Fruit fly (Drosophila melanogaster) whole organism, embryonic: ENCODE results near the gene hll.

Experiments used
- Adf1 ChIP-seq: fragments of 200-800 bp; sonication (Bioruptor generic); IDR thresholded peaks from 2 replicates; pipeline ENCODE4 v1.3.6; 2022; ENCODE audit warnings: missing biosample characterization, missing genetic modification characterization
- Asciz ChIP-seq: fragments of 200-800 bp; sonication (Bioruptor generic); optimal IDR thresholded peaks from 2 replicates; lab custom pipeline; 2017; ENCODE audit warnings: missing biosample characterization, mild to moderate bottlenecking, missing genetic modification characterization, missing genetic modification reagents
- CG10366 ChIP-seq: fragments of 200-800 bp; sonication (Bioruptor generic); IDR thresholded peaks from 2 replicates; pipeline ENCODE4 v1.3.6; 2022; ENCODE audit warnings: missing biosample characterization, missing genetic modification characterization
- CG10462 ChIP-seq: fragments of 200-800 bp; sonication (Bioruptor generic); optimal IDR thresholded peaks from 2 replicates; lab custom pipeline; 2016; ENCODE audit warnings: missing biosample characterization, missing genetic modification characterization
- CG10565 ChIP-seq: fragments of 200-800 bp; sonication (Bioruptor generic); optimal IDR thresholded peaks from 3 replicates; lab custom pipeline; 2016; ENCODE audit warnings: missing biosample characterization, mild to moderate bottlenecking, missing genetic modification characterization
- CG11247 ChIP-seq: fragments of 200-800 bp; sonication (Bioruptor generic); IDR thresholded peaks from 2 replicates; pipeline ENCODE4 v1.3.6; 2022; ENCODE audit warnings: missing biosample characterization, missing genetic modification characterization
- CG12299 ChIP-seq: fragments of 200-800 bp; sonication (Bioruptor generic); optimal IDR thresholded peaks from 2 replicates; lab custom pipeline; 2018; ENCODE audit warnings: missing biosample characterization, mild to moderate bottlenecking, missing genetic modification characterization
- CG12391 ChIP-seq: fragments of 200-800 bp; sonication (Bioruptor generic); optimal IDR thresholded peaks from 3 replicates; lab custom pipeline; 2018; ENCODE audit warnings: missing biosample characterization, mild to moderate bottlenecking, missing genetic modification characterization, moderate library complexity
- CG12942 ChIP-seq: fragments of 200-800 bp; sonication (Bioruptor generic); optimal IDR thresholded peaks from 3 replicates; lab custom pipeline; 2016; ENCODE audit warnings: missing biosample characterization, missing genetic modification characterization
- CG1603 ChIP-seq: fragments of 200-800 bp; sonication (Bioruptor generic); optimal IDR thresholded peaks from 2 replicates; lab custom pipeline; 2019; ENCODE audit warnings: missing biosample characterization, mild to moderate bottlenecking, missing genetic modification characterization, moderate library complexity
- CG17359 ChIP-seq: fragments of 200-800 bp; sonication (Bioruptor generic); optimal IDR thresholded peaks from 3 replicates; lab custom pipeline; 2018; ENCODE audit warnings: missing biosample characterization, mild to moderate bottlenecking, missing genetic modification characterization, moderate library complexity
- CG17802 ChIP-seq: fragments of 200-800 bp; sonication (Bioruptor generic); optimal IDR thresholded peaks from 2 replicates; lab custom pipeline; 2018; ENCODE audit warnings: missing biosample characterization, mild to moderate bottlenecking, missing genetic modification characterization, moderate library complexity
- CG18262 ChIP-seq: fragments of 200-800 bp; optimal IDR thresholded peaks from 3 replicates; lab custom pipeline; 2019; ENCODE audit warnings: missing biosample characterization, mild to moderate bottlenecking, missing genetic modification characterization, moderate library complexity
- CG18764 ChIP-seq: fragments of 200-800 bp; sonication (Bioruptor generic); optimal IDR thresholded peaks from 3 replicates; lab custom pipeline; 2016; ENCODE audit warnings: missing biosample characterization, missing genetic modification characterization
- CG2202 ChIP-seq: fragments of 200-800 bp; sonication (Bioruptor generic); optimal IDR thresholded peaks from 2 replicates; lab custom pipeline; 2018; ENCODE audit warnings: missing biosample characterization, mild to moderate bottlenecking, missing genetic modification characterization
- CG30403 ChIP-seq: fragments of 200-800 bp; sonication (Bioruptor generic); optimal IDR thresholded peaks from 3 replicates; lab custom pipeline; 2016; ENCODE audit warnings: missing biosample characterization, missing genetic modification characterization
- CG34422 ChIP-seq: fragments of 200-800 bp; sonication (Bioruptor generic); IDR thresholded peaks from 3 replicates; pipeline ENCODE4 v1.3.6; 2022; ENCODE audit warnings: missing biosample characterization, missing genetic modification characterization
- CG4360 ChIP-seq: fragments of 200-800 bp; sonication (Bioruptor generic); IDR thresholded peaks from 2 replicates; pipeline ENCODE4 v1.3.6; 2022; ENCODE audit warnings: missing biosample characterization, missing genetic modification characterization
- CG4404 ChIP-seq: fragments of 200-800 bp; sonication (Bioruptor generic); IDR thresholded peaks from 2 replicates; pipeline ENCODE4 v1.3.6; 2022; ENCODE audit warnings: missing biosample characterization, missing genetic modification characterization
- CG4707 ChIP-seq: fragments of 200-800 bp; sonication (Bioruptor generic); optimal IDR thresholded peaks from 2 replicates; lab custom pipeline; 2018; ENCODE audit warnings: missing biosample characterization, mild to moderate bottlenecking, missing genetic modification characterization, moderate library complexity
- CG4730 ChIP-seq: fragments of 200-800 bp; sonication (Bioruptor generic); IDR thresholded peaks from 2 replicates; pipeline ENCODE4 v1.3.6; 2022; ENCODE audit warnings: missing biosample characterization, missing genetic modification characterization
- CG6791 ChIP-seq: fragments of 200-800 bp; sonication (Bioruptor generic); IDR thresholded peaks from 3 replicates; pipeline ENCODE4 v1.3.6; 2022; ENCODE audit warnings: missing biosample characterization, missing genetic modification characterization; ENCODE audit not compliant: partially characterized antibody
- CG8290 ChIP-seq, 3 experiments: fragments of 200-800 bp; sonication (Bioruptor generic); optimal IDR thresholded peaks; 2 replicates each; lab custom pipeline; 2016 to 2019; ENCODE audit warnings: missing biosample characterization in 3 of 3, missing genetic modification characterization in 3 of 3, mild to moderate bottlenecking in 2 of 3, moderate library complexity in 1 of 3
- D19A ChIP-seq: fragments of 200-800 bp; optimal IDR thresholded peaks from 3 replicates; lab custom pipeline; 2019; ENCODE audit warnings: missing biosample characterization, mild to moderate bottlenecking, missing genetic modification characterization, moderate library complexity
- D19B ChIP-seq: fragments of 200-800 bp; sonication (Bioruptor generic); optimal IDR thresholded peaks from 2 replicates; lab custom pipeline; 2017; ENCODE audit warnings: missing biosample characterization, mild to moderate bottlenecking, missing genetic modification characterization
- Gsc ChIP-seq: fragments of 200-800 bp; sonication (Bioruptor generic); IDR thresholded peaks from 2 replicates; pipeline ENCODE4 v1.3.6; 2022; ENCODE audit warnings: missing biosample characterization, missing genetic modification characterization
- HLHmδ ChIP-seq: fragments of 200-800 bp; sonication (Bioruptor generic); optimal IDR thresholded peaks from 2 replicates; lab custom pipeline; 2018; ENCODE audit warnings: missing biosample characterization, mild to moderate bottlenecking, missing genetic modification characterization, moderate library complexity
- Hr78 ChIP-seq, 2 experiments: fragments of 200-800 bp in 1 of 2; fragments of >200 bp in 1 of 2; sonication (Bioruptor generic) in 1 of 2; optimal IDR thresholded peaks; 2 replicates each; lab custom pipeline; 2017 to 2019; ENCODE audit warnings: missing biosample characterization in 2 of 2, missing genetic modification characterization in 2 of 2, mild to moderate bottlenecking in 1 of 2, moderate library complexity in 1 of 2
- Med ChIP-seq: fragments of 200-800 bp; sonication (Bioruptor generic); peaks from one replicate; lab custom pipeline; 2016; ENCODE audit warnings: missing biosample characterization, missing genetic modification characterization, mild to moderate bottlenecking, inconsistent platforms, moderate library complexity
- Nf-YA ChIP-seq: fragments of 200-800 bp; sonication (Bioruptor generic); IDR thresholded peaks from 2 replicates; pipeline ENCODE4 v1.3.6; 2022; ENCODE audit warnings: missing biosample characterization, missing genetic modification characterization
- Oaz ChIP-seq: fragments of 200-800 bp; sonication (Bioruptor generic); IDR thresholded peaks from 2 replicates; pipeline ENCODE4 v1.3.6; 2022; ENCODE audit warnings: missing biosample characterization, missing genetic modification characterization
- Ptx1 ChIP-seq: fragments of 200-800 bp; sonication (Bioruptor generic); IDR thresholded peaks from 2 replicates; pipeline ENCODE4 v1.3.6; 2022; ENCODE audit warnings: missing biosample characterization, missing genetic modification characterization
- Usf ChIP-seq: fragments of 200-800 bp; sonication (Bioruptor generic); optimal IDR thresholded peaks from 2 replicates; lab custom pipeline; 2017; ENCODE audit warnings: missing genotype, missing biosample characterization, missing genetic modification characterization
- ab ChIP-seq: fragments of 200-800 bp; sonication (Bioruptor generic); optimal IDR thresholded peaks from 2 replicates; lab custom pipeline; 2016; ENCODE audit warnings: missing biosample characterization, missing genetic modification characterization
- bsh ChIP-seq, 2 experiments: fragments of 200-800 bp; sonication (Bioruptor generic); optimal IDR thresholded peaks; 2 replicates each; lab custom pipeline; 2017 to 2018; ENCODE audit warnings: mild to moderate bottlenecking in 2 of 2, missing biosample characterization in 2 of 2, missing genetic modification characterization in 2 of 2, moderate library complexity in 1 of 2
- ci ChIP-seq: fragments of 200-800 bp; sonication (Bioruptor generic); IDR thresholded peaks from 3 replicates; pipeline ENCODE4 v1.3.6; 2022; ENCODE audit warnings: missing biosample characterization, missing genetic modification characterization
- ewg ChIP-seq: fragments of 200-800 bp; sonication (Bioruptor generic); optimal IDR thresholded peaks from 3 replicates; lab custom pipeline; 2017; ENCODE audit warnings: mild to moderate bottlenecking, missing biosample characterization, missing genetic modification reagents, missing genetic modification characterization
- grau ChIP-seq: fragments of 200-800 bp; optimal IDR thresholded peaks from 3 replicates; lab custom pipeline; 2019; ENCODE audit warnings: missing biosample characterization, mild to moderate bottlenecking, missing genetic modification characterization, moderate library complexity
- gsb ChIP-seq: fragments of 200-800 bp; sonication (Bioruptor generic); IDR thresholded peaks from 2 replicates; pipeline ENCODE4 v1.3.6; 2022; ENCODE audit warnings: missing biosample characterization, missing genetic modification characterization
- kah ChIP-seq: fragments of 200-800 bp; sonication (Bioruptor generic); optimal IDR thresholded peaks from 2 replicates; lab custom pipeline; 2018; ENCODE audit warnings: missing biosample characterization, mild to moderate bottlenecking, missing genetic modification characterization
- lbe ChIP-seq: fragments of 200-800 bp; sonication (Bioruptor generic); optimal IDR thresholded peaks from 2 replicates; lab custom pipeline; 2016; ENCODE audit warnings: missing biosample characterization, mild to moderate bottlenecking, missing genetic modification characterization
- phol ChIP-seq: fragments of 200-800 bp; sonication (Bioruptor generic); optimal IDR thresholded peaks from 3 replicates; lab custom pipeline; 2018; ENCODE audit warnings: missing biosample characterization, mild to moderate bottlenecking, missing genetic modification characterization, moderate library complexity
- pum ChIP-seq: fragments of 200-800 bp; sonication (Bioruptor generic); optimal IDR thresholded peaks from 2 replicates; lab custom pipeline; 2016; ENCODE audit warnings: missing biosample characterization, missing genetic modification characterization
- row ChIP-seq: fragments of 200-800 bp; sonication (Bioruptor generic); IDR thresholded peaks from 3 replicates; pipeline ENCODE4 v1.3.6; 2022; ENCODE audit warnings: missing biosample characterization, missing genetic modification characterization
- sens-2 ChIP-seq: fragments of 200-800 bp; sonication (Bioruptor generic); IDR thresholded peaks from 2 replicates; pipeline ENCODE4 v1.3.6; 2022; ENCODE audit warnings: missing biosample characterization, missing genetic modification characterization
- sisA ChIP-seq: fragments of 200-800 bp; sonication (Bioruptor generic); IDR thresholded peaks from 2 replicates; pipeline ENCODE4 v1.3.6; 2022; ENCODE audit warnings: missing biosample characterization, missing genetic modification characterization

hll gene

DNA sequence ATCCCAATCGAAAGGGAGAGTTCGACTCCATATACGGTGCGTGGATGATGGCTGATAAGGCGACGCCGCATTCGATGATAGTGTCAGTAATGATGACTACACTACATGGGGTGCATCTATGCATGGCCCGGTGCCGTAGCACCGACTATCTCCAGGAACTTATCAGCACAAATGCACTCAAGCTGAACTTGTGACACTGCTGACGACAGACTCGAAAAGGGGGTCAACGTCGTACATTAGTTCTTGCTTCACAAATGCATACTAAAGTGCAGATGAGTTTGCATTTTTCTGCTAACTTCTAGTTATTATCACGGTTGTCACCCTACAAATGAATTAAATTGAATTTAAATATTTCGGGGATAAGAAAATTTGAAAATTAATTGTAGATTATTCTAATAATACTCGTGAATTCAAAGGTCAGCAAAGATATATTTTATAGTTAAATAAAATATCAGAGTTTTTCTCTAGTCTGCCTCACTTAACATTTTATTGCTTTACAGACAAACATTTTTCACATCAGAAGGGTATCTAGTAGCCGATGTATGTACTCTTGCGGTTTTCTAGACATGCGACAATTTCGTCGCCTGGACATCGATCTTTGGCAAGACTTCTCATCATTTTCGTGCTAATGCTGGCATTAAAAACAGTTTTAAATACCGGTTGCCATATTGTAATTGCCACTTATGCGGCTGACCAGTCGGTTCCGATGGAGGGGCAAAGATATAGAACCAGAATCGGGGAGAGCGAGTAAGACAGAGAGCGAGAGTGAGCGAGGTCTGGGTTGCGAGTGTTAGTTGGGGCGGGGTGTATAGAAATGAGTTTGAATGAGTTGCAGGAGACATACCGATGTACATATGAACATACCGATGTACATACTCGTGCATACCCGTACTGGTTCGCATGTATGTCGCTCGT lies 3.4 kb upstream of the hll start (continued):
- peak; percentile 49 for TF ChIP-seq Ptx1 (GFP tag; lab: Robert Waterston, UW)
- peak; percentile 34 for TF ChIP-seq Med
- 0 out of 3 replicates have a peak, but pooled peaks have one; percentile 25 for TF ChIP-seq ci
- TF ChIP-seq row (GFP tag; lab: Robert Waterston, UW) = peak; percentile 72
- TF ChIP-seq gsb (GFP tag; lab: Robert Waterston, UW) = no peak
- TF ChIP-seq phol (tag; lab: Kevin White, UChicago) = peak; percentile 44
- TF ChIP-seq CG18764 (GFP tag; lab: Kevin White, UChicago) = no peak
- peak; percentile 98 for TF ChIP-seq D19A (tag; lab: Kevin White, UChicago)
- TF ChIP-seq ewg (GFP tag; lab: Kevin White, UChicago) = no peak
- TF ChIP-seq ab (GFP tag; lab: Kevin White, UChicago) = no peak
- no peak for TF ChIP-seq CG10565 (GFP tag; lab: Kevin White, UChicago)
- no peak for TF ChIP-seq CG8290 (GFP tag; optimal IDR thresholded peaks at IDR 0.05; lab: Kevin White, UChicago)
- TF ChIP-seq CG8290 (tag; optimal IDR thresholded peaks at IDR 0.05; lab: Kevin White, UChicago) = peak in 1 of 2 experiments; percentile 23
- no peak for TF ChIP-seq Usf (GFP tag; lab: Kevin White, UChicago)
- peak in 1 of 2 experiments; percentile 2 for TF ChIP-seq bsh (GFP tag; optimal IDR thresholded peaks at IDR 0.05; lab: Kevin White, UChicago)
- TF ChIP-seq CG4730 (GFP tag; lab: Robert Waterston, UW) = no peak
- 0 out of 2 replicates have a peak, but pooled peaks have one; percentile 22 for TF ChIP-seq sens-2 (GFP tag; lab: Robert Waterston, UW)
- TF ChIP-seq Adf1 = no peak
- peak; percentile 19; the same call in 1 of the 2 replicates for TF ChIP-seq CG10366 (GFP tag; lab: Robert Waterston, UW)
- no peak for TF ChIP-seq CG11247 (GFP tag; lab: Robert Waterston, UW)
- TF ChIP-seq CG17802 = no peak
- TF ChIP-seq CG4707 (GFP tag; lab: Kevin White, UChicago) = no peak
- TF ChIP-seq Gsc (GFP tag; lab: Robert Waterston, UW) = no peak
- TF ChIP-seq grau = no peak
- no peak for TF ChIP-seq CG34422 (GFP tag; lab: Robert Waterston, UW)
- TF ChIP-seq kah = no peak
- TF ChIP-seq CG1603 (tag; lab: Kevin White, UChicago) = peak; percentile 6
- TF ChIP-seq lbe (GFP tag; lab: Kevin White, UChicago) = no peak
- TF ChIP-seq CG6791 (GFP tag; lab: Robert Waterston, UW) = no peak

- TF ChIP-seq CG4404 (GFP tag; lab: Robert Waterston, UW) = peak; percentile 88
- peak; percentile 94 for TF ChIP-seq Oaz
- peak; percentile 97 for TF ChIP-seq pum (GFP tag; lab: Kevin White, UChicago)
- TF ChIP-seq CG18262 = peak; percentile 97
- peak in 1 of 2 experiments; percentile 82 for TF ChIP-seq Hr78 (GFP tag; optimal IDR thresholded peaks at IDR 0.05; lab: Kevin White, UChicago)
- peak; percentile 100 for TF ChIP-seq Asciz
- peak; percentile 99 for TF ChIP-seq CG10462 (GFP tag; lab: Kevin White, UChicago)
- TF ChIP-seq CG12299 = peak; percentile 99
- TF ChIP-seq sisA (GFP tag; lab: Robert Waterston, UW) = peak; percentile 89
- TF ChIP-seq D19B = peak; percentile 93
- TF ChIP-seq CG30403 (GFP tag; lab: Kevin White, UChicago) = peak; percentile 92
- TF ChIP-seq CG17359 (tag; lab: Kevin White, UChicago) = peak; percentile 100
- TF ChIP-seq HLHmδ (GFP tag; lab: Kevin White, UChicago) = peak; percentile 100
- TF ChIP-seq Nf-YA (GFP tag; lab: Robert Waterston, UW) = peak; percentile 99
- peak; percentile 100 for TF ChIP-seq CG12942 (GFP tag; lab: Kevin White, UChicago)
- peak; percentile 100 for TF ChIP-seq CG2202 (tag; lab: Kevin White, UChicago)
- peak; percentile 98 for TF ChIP-seq CG4360 (GFP tag; lab: Robert Waterston, UW)
- TF ChIP-seq CG12391 (tag; lab: Kevin White, UChicago) = peak; percentile 97
- peak; percentile 93 for TF ChIP-seq lbe (GFP tag; lab: Kevin White, UChicago)
Observed at dm6 chr2L:14024051-14024745, 2.6 kb upstream of the hll start.
